Fruit fly (Drosophila melanogaster): ENCODE measurements around the gene Naa15-16.

Naa15-16 gene

dm6 chrX:19494830-19495610 is 15.2 kb downstream of the Naa15-16 start, which contains the start of the genes ksh, CG14200 and Pfrx (continued):
- peak; percentile 15 for TF ChIP-seq repo (GFP tag; optimal IDR thresholded peaks at IDR 0.05)
- TF ChIP-seq sc (optimal IDR thresholded peaks at IDR 0.05), result no peak
- TF ChIP-seq sc (GFP tag; optimal IDR thresholded peaks at IDR 0.05), result no peak
- no peak for TF ChIP-seq CG9727 (GFP tag; optimal IDR thresholded peaks at IDR 0.05)
- peak; percentile 45; the same call in 1 of the 2 replicates for TF ChIP-seq CG3847 (GFP tag; IDR thresholded peaks at IDR 0.05)
- TF ChIP-seq Chrac-16 (GFP tag; optimal IDR thresholded peaks at IDR 0.05), result peak; percentile 16
- TF ChIP-seq CG6791 (GFP tag; IDR thresholded peaks at IDR 0.05; ENCODE audit: partially characterized antibody), result peak; percentile 94
- no peak for TF ChIP-seq nerfin-1 (tag; optimal IDR thresholded peaks at IDR 0.05)
- TF ChIP-seq CG11456 (GFP tag; IDR thresholded peaks at IDR 0.05), result 0 out of 3 replicates have a peak, but pooled peaks have one; percentile 51
- no peak for TF ChIP-seq CG32772 (GFP tag; IDR thresholded peaks at IDR 0.05)
- TF ChIP-seq Doc3 (GFP tag; IDR thresholded peaks at IDR 0.05; ENCODE audit: partially characterized antibody), result peak; percentile 60
- TF ChIP-seq CG17802 (tag; optimal IDR thresholded peaks at IDR 0.05), result peak; percentile 63
- no peak for TF ChIP-seq gt (GFP tag; IDR thresholded peaks at IDR 0.05)
- TF ChIP-seq caup (GFP tag; optimal IDR thresholded peaks at IDR 0.05; ENCODE audit: severe bottlenecking), result no peak

dm6 chrX:19495611-19496583 is 16.1 kb downstream of the Naa15-16 start:
- TF ChIP-seq CG34224 (GFP tag; IDR thresholded peaks at IDR 0.05; ENCODE audit: partially characterized antibody) (no peak), dmrt99B (tag; optimal IDR thresholded peaks at IDR 0.05) (peak; percentile 71), mam (GFP tag; optimal IDR thresholded peaks at IDR 0.05) (peak; percentile 70), CG12744 (GFP tag; optimal IDR thresholded peaks at IDR 0.05) (peak; percentile 25), Dbx (GFP tag; IDR thresholded peaks at IDR 0.05) (peak; percentile 43; the same call in 1 of the 3 replicates), CG15011 (GFP tag; optimal IDR thresholded peaks at IDR 0.05) (no peak), hkb (optimal IDR thresholded peaks at IDR 0.05) (no peak), hkb (GFP tag; IDR thresholded peaks at IDR 0.05) (peak; percentile 60; the same call in 1 of the 2 replicates), Ssrp (tag; optimal IDR thresholded peaks at IDR 0.05) (peak; percentile 50), D19B (GFP tag; optimal IDR thresholded peaks at IDR 0.05) (no peak), CG6175 (GFP tag; IDR thresholded peaks at IDR 0.05) (no peak), chinmo (GFP tag; IDR thresholded peaks at IDR 0.05; ENCODE audit: partially characterized antibody) (no peak), otp (GFP tag; IDR thresholded peaks at IDR 0.05) (no peak), NK7.1 (GFP tag; optimal IDR thresholded peaks at IDR 0.05) (peak; percentile 59), peb (GFP tag; IDR thresholded peaks at IDR 0.05) (no peak), Awh (GFP tag; IDR thresholded peaks at IDR 0.05) (no peak), CG14667 (GFP tag; IDR thresholded peaks at IDR 0.05) (peak; percentile 43; the same call in 1 of the 2 replicates), CG33213 (GFP tag; optimal IDR thresholded peaks at IDR 0.05) (no peak), MTF-1 (GFP tag; optimal IDR thresholded peaks at IDR 0.05; ENCODE audit: borderline replicate concordance) (peak; percentile 24), bcd (GFP tag; optimal IDR thresholded peaks at IDR 0.05) (peak; percentile 62), CG12942 (GFP tag; optimal IDR thresholded peaks at IDR 0.05) (peak; percentile 43), ttk (GFP tag; IDR thresholded peaks at IDR 0.05) (0 out of 2 replicates have a peak, but pooled peaks have one; percentile 25), CG18599 (GFP tag; optimal IDR thresholded peaks at IDR 0.05) (peak; percentile 79), CG13296 (GFP tag; optimal IDR thresholded peaks at IDR 0.05) (peak; percentile 59), CG16863 (GFP tag; optimal IDR thresholded peaks at IDR 0.05) (peak; percentile 26), gro (GFP tag; optimal IDR thresholded peaks at IDR 0.05) (peak; percentile 51), D (optimal IDR thresholded peaks at IDR 0.05) (no peak), D (GFP tag; optimal IDR thresholded peaks at IDR 0.05) (peak; percentile 31), tna (GFP tag; IDR thresholded peaks at IDR 0.05; ENCODE audit: partially characterized antibody) (no peak), her (GFP tag; optimal IDR thresholded peaks at IDR 0.05) (peak; percentile 72), CG3838 (GFP tag; optimal IDR thresholded peaks at IDR 0.05) (no peak), wek (GFP tag; optimal IDR thresholded peaks at IDR 0.05) (no peak)

Measured in whole organism, embryonic.